Fruit fly (Drosophila melanogaster): Measurements from ENCODE around the gene pira.

Gene pira

dm6 chrX:12755017-12755563 lies 8.3 kb downstream of the pira start (continued):
- TF ChIP-seq lbe (GFP tag; optimal IDR thresholded peaks at IDR 0.05) (peak; percentile 85), maf-S (GFP tag; optimal IDR thresholded peaks at IDR 0.05) (no peak), CG4360 (GFP tag; IDR thresholded peaks at IDR 0.05) (no peak), seq (GFP tag; IDR thresholded peaks at IDR 0.05) (peak; percentile 79), nmo (GFP tag; optimal IDR thresholded peaks at IDR 0.05) (peak; percentile 62), Hr39 (optimal IDR thresholded peaks at IDR 0.05) (no peak), repo (GFP tag; optimal IDR thresholded peaks at IDR 0.05) (peak; percentile 35), bab2 (GFP tag; optimal IDR thresholded peaks at IDR 0.05) (peak; percentile 58), hth (optimal IDR thresholded peaks at IDR 0.05) (no peak), fru (optimal IDR thresholded peaks at IDR 0.05) (no peak), sim (GFP tag; IDR thresholded peaks at IDR 0.05) (0 out of 2 replicates have a peak, but pooled peaks have one; percentile 34), CG18262 (tag; optimal IDR thresholded peaks at IDR 0.05) (peak; percentile 60), Optix (GFP tag; IDR thresholded peaks at IDR 0.05) (no peak; the same call in 2 of the 3 replicates), mam (GFP tag; optimal IDR thresholded peaks at IDR 0.05) (peak; percentile 73), CG10321 (GFP tag; IDR thresholded peaks at IDR 0.05) (peak; percentile 47; the same call in 1 of the 2 replicates), so (GFP tag; IDR thresholded peaks at IDR 0.05) (no peak), CG6683 (GFP tag; optimal IDR thresholded peaks at IDR 0.05) (peak; percentile 47), CHES-1-like (GFP tag; optimal IDR thresholded peaks at IDR 0.05) (peak; percentile 17), gfzf (GFP tag; optimal IDR thresholded peaks at IDR 0.05) (no peak), gcm (GFP tag; optimal IDR thresholded peaks at IDR 0.05) (peak; percentile 2), CG1602 (GFP tag; optimal IDR thresholded peaks at IDR 0.05) (no peak), CG1529 (GFP tag; optimal IDR thresholded peaks at IDR 0.05) (peak; percentile 26), crp (GFP tag; optimal IDR thresholded peaks at IDR 0.05) (no peak), CG12744 (GFP tag; optimal IDR thresholded peaks at IDR 0.05) (no peak), Dp (GFP tag; optimal IDR thresholded peaks at IDR 0.05) (no peak), CG13287 (GFP tag; IDR thresholded peaks at IDR 0.05; ENCODE audit: partially characterized antibody) (no peak), CG10959 (GFP tag; IDR thresholded peaks at IDR 0.05) (no peak), CG13123 (GFP tag; optimal IDR thresholded peaks at IDR 0.05) (peak; percentile 22), Rx (GFP tag; IDR thresholded peaks at IDR 0.05) (peak; percentile 66; the same call in 1 of the 2 replicates), cad (GFP tag; optimal IDR thresholded peaks at IDR 0.05) (no peak), pfk (GFP tag; optimal IDR thresholded peaks at IDR 0.05) (no peak), Gsc (GFP tag; IDR thresholded peaks at IDR 0.05) (no peak), ewg (GFP tag; optimal IDR thresholded peaks at IDR 0.05) (peak; percentile 12), CG13424 (tag; optimal IDR thresholded peaks at IDR 0.05) (peak; percentile 74), twi (tag; optimal IDR thresholded peaks at IDR 0.05) (no peak), CG4617 (GFP tag; optimal IDR thresholded peaks at IDR 0.05; ENCODE audit: borderline replicate concordance) (peak; percentile 25), Blimp-1 (GFP tag; optimal IDR thresholded peaks at IDR 0.05) (peak; percentile 43), Opbp (GFP tag; IDR thresholded peaks at IDR 0.05; ENCODE audit: partially characterized antibody) (no peak), zfh2 (GFP tag; optimal IDR thresholded peaks at IDR 0.05) (peak; percentile 80), BtbVII (GFP tag; optimal IDR thresholded peaks at IDR 0.05) (peak; percentile 67), fd64A (GFP tag; optimal IDR thresholded peaks at IDR 0.05) (no peak), kay (GFP tag; optimal IDR thresholded peaks at IDR 0.05) (no peak), CG32532 (GFP tag; IDR thresholded peaks at IDR 0.05) (peak; percentile 91), CG9215 (GFP tag; IDR thresholded peaks at IDR 0.05) (peak; percentile 85), gro (GFP tag; optimal IDR thresholded peaks at IDR 0.05) (peak; percentile 47), CG15601 (tag; optimal IDR thresholded peaks at IDR 0.05) (no peak), sr (GFP tag; IDR thresholded peaks at IDR 0.05) (no peak), CG4820 (GFP tag; optimal IDR thresholded peaks at IDR 0.05) (peak; percentile 7), kah (GFP tag; optimal IDR thresholded peaks at IDR 0.05) (no peak), Nf-YC (tag; optimal IDR thresholded peaks at IDR 0.05) (peak; percentile 52), Camta (GFP tag; optimal IDR thresholded peaks at IDR 0.05) (peak; percentile 47), CkIIα-i1 (GFP tag; IDR thresholded peaks at IDR 0.05) (peak; percentile 28; the same call in 1 of the 2 replicates)

Measured in whole organism, embryonic.